Fruit fly (Drosophila melanogaster) whole organism, pupa: Measurements from ENCODE around the gene Samuel.
A peak's percentile ranks its signal among the peaks of the same experiment; 100 is the strongest.

Experiments
- CG13204 ChIP-seq: fragments of 200-800 bp; sonication (Bioruptor generic); optimal IDR thresholded peaks from 2 replicates; lab custom pipeline; 2018; ENCODE audit warnings: missing biosample characterization, mild to moderate bottlenecking, missing genetic modification characterization, moderate library complexity
- CG14655 ChIP-seq: fragments of 200-800 bp; sonication (Bioruptor generic); optimal IDR thresholded peaks from 3 replicates; lab custom pipeline; 2017; ENCODE audit warnings: mild to moderate bottlenecking, missing biosample characterization, missing genetic modification reagents, missing genetic modification characterization
- CG17806 ChIP-seq: fragments of 200-800 bp; sonication (Bioruptor generic); optimal IDR thresholded peaks from 2 replicates; lab custom pipeline; 2018; ENCODE audit warnings: missing biosample characterization, mild to moderate bottlenecking, missing genetic modification characterization, moderate library complexity
- CG4496 ChIP-seq: fragments of 200-800 bp; sonication (Bioruptor generic); IDR thresholded peaks from 3 replicates; pipeline ENCODE4 v1.3.6; 2022; ENCODE audit warnings: missing biosample characterization, missing genetic modification characterization
- EcR ChIP-seq: fragments of 200-800 bp; sonication (Bioruptor generic); optimal IDR thresholded peaks from 3 replicates; lab custom pipeline; 2019; ENCODE audit warnings: missing biosample characterization, missing genetic modification characterization, mild to moderate bottlenecking, moderate library complexity, missing genetic modification reagents
- Snoo ChIP-seq: fragments of 200-800 bp; sonication (Bioruptor generic); optimal IDR thresholded peaks from 3 replicates; lab custom pipeline; 2017; ENCODE audit warnings: missing biosample characterization, mild to moderate bottlenecking, missing genetic modification characterization, inconsistent platforms
- fd96Ca ChIP-seq: fragments of 200-800 bp; sonication (Bioruptor generic); IDR thresholded peaks from 3 replicates; pipeline ENCODE4 v1.3.6; 2022; ENCODE audit warnings: missing biosample characterization, missing genetic modification characterization

dm6 chr2L:11045467-11045914, 21.3 kb downstream of the Samuel start:
- TF ChIP-seq EcR (GFP tag; lab: Kevin White, UChicago) = peak; percentile 98
- TF ChIP-seq fd96Ca (GFP tag; lab: Robert Waterston, UW) = peak; percentile 11; the same call in 1 of the 3 replicates
- no peak for TF ChIP-seq CG4496 (GFP tag; lab: Robert Waterston, UW)
- TF ChIP-seq CG14655 = no peak
- TF ChIP-seq Snoo (tag; lab: Kevin White, UChicago) = no peak
- TF ChIP-seq CG17806 = no peak
- no peak for TF ChIP-seq CG13204 (GFP tag; lab: Kevin White, UChicago)
